Worm (Caenorhabditis elegans): ENCODE measurements around the gene T01H3.2.

ce11 chrII:7900190-7900672 lies 22.4 kb upstream of the T01H3.2 start, which contains the start of gene rev-1:
- no peak for TF ChIP-seq ama-1 (optimal IDR thresholded peaks at IDR 0.05)
- no peak for TF ChIP-seq tbx-11 (GFP tag; IDR thresholded peaks at IDR 0.05)
- no peak for TF ChIP-seq aly-1 (tag; optimal IDR thresholded peaks at IDR 0.05)
- no peak for TF ChIP-seq ceh-36 (tag; optimal IDR thresholded peaks at IDR 0.05)
- no peak for TF ChIP-seq hmg-4 (GFP tag; optimal IDR thresholded peaks at IDR 0.05)

Measured in whole organism, early embryonic.